Worm (Caenorhabditis elegans): ENCODE measurements around the gene gldi-3.

DNA sequence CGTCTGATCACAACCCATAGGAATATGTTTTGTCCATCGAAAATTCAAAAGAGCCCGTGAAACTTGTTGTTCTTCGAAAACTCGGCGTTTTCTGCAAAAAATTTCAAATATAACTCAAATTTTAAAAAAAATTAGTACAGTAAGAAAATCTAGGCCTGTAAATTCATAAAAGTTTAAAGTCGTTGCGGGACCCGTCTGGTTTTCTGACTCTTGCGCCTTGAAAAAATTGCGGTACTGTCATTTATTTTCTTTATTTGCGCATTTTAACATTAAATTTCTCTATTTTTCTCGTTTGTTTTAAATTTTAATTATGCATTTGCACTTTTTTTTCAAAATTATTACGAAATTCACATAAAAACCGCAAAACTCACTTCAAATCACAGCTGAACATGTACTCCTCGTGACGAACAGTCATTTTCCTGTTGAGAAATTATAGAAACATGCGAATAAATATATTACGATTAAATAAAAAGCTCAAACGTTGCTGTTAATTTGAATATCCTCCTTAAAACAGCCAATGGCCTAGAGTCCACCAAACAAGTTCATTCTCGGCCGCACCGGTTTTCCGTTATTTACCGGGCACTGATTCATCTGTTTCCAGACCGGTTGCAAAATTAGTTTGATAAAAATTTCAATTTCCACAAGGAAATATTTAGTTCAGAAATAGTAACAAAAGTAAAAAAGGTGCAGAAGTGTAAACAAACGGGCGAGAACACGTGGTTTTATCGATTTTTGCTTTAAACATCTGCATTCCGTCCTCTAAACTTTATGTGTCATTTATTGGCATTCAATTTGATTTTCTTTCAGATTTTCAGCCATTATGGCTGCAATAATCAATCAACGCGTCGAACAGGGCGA lies 39.4 kb upstream of the gldi-3 start, which contains the start of the genes csa-1 and wdfy-2:
- TF ChIP-seq ceh-27 (GFP tag; optimal IDR thresholded peaks at IDR 0.05) (no peak), unc-130 (GFP tag; optimal IDR thresholded peaks at IDR 0.05) (no peak), gei-17 (GFP tag; optimal IDR thresholded peaks at IDR 0.05) (no peak), F37B4.10 (GFP tag; IDR thresholded peaks at IDR 0.05) (no peak), madf-3 (GFP tag; IDR thresholded peaks at IDR 0.05) (no peak), him-1 (tag; optimal IDR thresholded peaks at IDR 0.05) (no peak), dpl-1 (GFP tag; optimal IDR thresholded peaks at IDR 0.05) (no peak), let-607 (tag; optimal IDR thresholded peaks at IDR 0.05) (no peak), rec-8 (tag; optimal IDR thresholded peaks at IDR 0.05) (no peak)
